Fruit fly (Drosophila melanogaster): ENCODE data around the gene Fkbp39.
A peak's percentile ranks its signal among the peaks of the same experiment; 100 is the strongest.

Fkbp39 gene

dm6 chr3R:15332994-15333393 is at the start of gene Fkbp39, which contains the start of gene Cyfip:
Fkbp39 (minus strand) TSS chr3R:15333133.
Cyfip (plus strand) TSS chr3R:15333266.
- TF ChIP-seq sob (GFP tag; IDR thresholded peaks at IDR 0.05), result peak; percentile 81
- no peak for TF ChIP-seq CG31441 (GFP tag; IDR thresholded peaks at IDR 0.05)
- TF ChIP-seq CG5245 (GFP tag; optimal IDR thresholded peaks at IDR 0.05), result no peak
- peak; percentile 47 for TF ChIP-seq cg (GFP tag; optimal IDR thresholded peaks at IDR 0.05)
- TF ChIP-seq btn (GFP tag; optimal IDR thresholded peaks at IDR 0.05), result no peak
- TF ChIP-seq odd (GFP tag; optimal IDR thresholded peaks at IDR 0.05), result no peak
- no peak for TF ChIP-seq toy (GFP tag; IDR thresholded peaks at IDR 0.05)
- TF ChIP-seq corto (GFP tag; optimal IDR thresholded peaks at IDR 0.05), result no peak
- TF ChIP-seq TFAM (GFP tag; optimal IDR thresholded peaks at IDR 0.05), result no peak
- no peak for TF ChIP-seq Awh (GFP tag; IDR thresholded peaks at IDR 0.05)
- TF ChIP-seq CG10366 (GFP tag; IDR thresholded peaks at IDR 0.05), result peak; percentile 34
- TF ChIP-seq CG10209 (GFP tag; optimal IDR thresholded peaks at IDR 0.05), result no peak
- TF ChIP-seq dpn (GFP tag; optimal IDR thresholded peaks at IDR 0.05), result peak; percentile 41 to 57
- TF ChIP-seq insv (GFP tag; optimal IDR thresholded peaks at IDR 0.05), result peak in 1 of 2 experiments; percentile 43
- TF ChIP-seq CG2875 (GFP tag; optimal IDR thresholded peaks at IDR 0.05), result no peak
- no peak for TF ChIP-seq MTF-1 (GFP tag; optimal IDR thresholded peaks at IDR 0.05; ENCODE audit: borderline replicate concordance)
- TF ChIP-seq CG12236 (GFP tag; optimal IDR thresholded peaks at IDR 0.05), result no peak
- no peak for TF ChIP-seq CG12071 (GFP tag; optimal IDR thresholded peaks at IDR 0.05)
- peak; percentile 35 for TF ChIP-seq kah (GFP tag; optimal IDR thresholded peaks at IDR 0.05)
- no peak for TF ChIP-seq lola (GFP tag; optimal IDR thresholded peaks at IDR 0.05)
- no peak for TF ChIP-seq schlank (tag; optimal IDR thresholded peaks at IDR 0.05)
- TF ChIP-seq hkb (optimal IDR thresholded peaks at IDR 0.05), result no peak
- 0 out of 2 replicates have a peak, but pooled peaks have one; percentile 13 for TF ChIP-seq hkb (GFP tag; IDR thresholded peaks at IDR 0.05)
- TF ChIP-seq NFAT (GFP tag; IDR thresholded peaks at IDR 0.05), result peak; percentile 41; the same call in 1 of the 2 replicates
- TF ChIP-seq tio (GFP tag; optimal IDR thresholded peaks at IDR 0.05), result no peak
- TF ChIP-seq CG4617 (GFP tag; optimal IDR thresholded peaks at IDR 0.05; ENCODE audit: borderline replicate concordance), result peak; percentile 98
- no peak for TF ChIP-seq bowl (GFP tag; IDR thresholded peaks at IDR 0.05)
- TF ChIP-seq CG12659 (GFP tag; optimal IDR thresholded peaks at IDR 0.05), result peak; percentile 91
- TF ChIP-seq CG17802 (tag; optimal IDR thresholded peaks at IDR 0.05), result no peak
- TF ChIP-seq MBD-R2 (GFP tag; IDR thresholded peaks at IDR 0.05), result peak; percentile 98
- TF ChIP-seq CG10147 (GFP tag; optimal IDR thresholded peaks at IDR 0.05), result no peak
- peak; percentile 99 for TF ChIP-seq Dref (GFP tag; IDR thresholded peaks at IDR 0.05)
- no peak for TF ChIP-seq eve (GFP tag; optimal IDR thresholded peaks at IDR 0.05)
- TF ChIP-seq Opbp (GFP tag; IDR thresholded peaks at IDR 0.05; ENCODE audit: partially characterized antibody), result peak; percentile 83
- TF ChIP-seq Dp (GFP tag; optimal IDR thresholded peaks at IDR 0.05), result peak; percentile 71
- TF ChIP-seq Antp (GFP tag; optimal IDR thresholded peaks at IDR 0.05), result peak; percentile 63
- no peak for TF ChIP-seq Tbp (GFP tag; optimal IDR thresholded peaks at IDR 0.05)
- no peak for TF ChIP-seq CG31388 (GFP tag; optimal IDR thresholded peaks at IDR 0.05)
- TF ChIP-seq fu2 (GFP tag; optimal IDR thresholded peaks at IDR 0.05), result peak; percentile 47
- peak; percentile 9 for TF ChIP-seq CG16863 (GFP tag; optimal IDR thresholded peaks at IDR 0.05)
- no peak for TF ChIP-seq Rx (GFP tag; IDR thresholded peaks at IDR 0.05)
- TF ChIP-seq HmgD (GFP tag; optimal IDR thresholded peaks at IDR 0.05), result peak; percentile 87
- TF ChIP-seq CG14860 (GFP tag; IDR thresholded peaks at IDR 0.05; ENCODE audit: partially characterized antibody), result 0 out of 3 replicates have a peak, but pooled peaks have one; percentile 42
- TF ChIP-seq nerfin-2 (GFP tag; IDR thresholded peaks at IDR 0.05; ENCODE audit: partially characterized antibody), result peak; percentile 39; the same call in 1 of the 2 replicates
- TF ChIP-seq CG18011 (GFP tag; optimal IDR thresholded peaks at IDR 0.05), result peak; percentile 47
- TF ChIP-seq nau (GFP tag; optimal IDR thresholded peaks at IDR 0.05), result no peak
- no peak for TF ChIP-seq CG11696 (GFP tag; IDR thresholded peaks at IDR 0.05)
- TF ChIP-seq cad (GFP tag; optimal IDR thresholded peaks at IDR 0.05), result no peak
- TF ChIP-seq Fer3 (tag; optimal IDR thresholded peaks at IDR 0.05), result peak; percentile 27
- TF ChIP-seq kay (GFP tag; optimal IDR thresholded peaks at IDR 0.05), result no peak
- TF ChIP-seq CG34376 (GFP tag; optimal IDR thresholded peaks at IDR 0.05), result peak; percentile 15

Measured in whole organism, embryonic.